Fruit fly (Drosophila melanogaster) whole organism, embryonic: ENCODE results near the gene CG14664.

Experiments
- B-H1 ChIP-seq: fragments of 200-800 bp; sonication (Bioruptor generic); IDR thresholded peaks from 3 replicates; pipeline ENCODE4 v1.3.6; 2022; ENCODE audit warnings: missing biosample characterization, missing genetic modification characterization
- BtbVII ChIP-seq: fragments of 200-800 bp; sonication (Bioruptor generic); optimal IDR thresholded peaks from 3 replicates; lab custom pipeline; 2017; ENCODE audit warnings: missing biosample characterization, mild to moderate bottlenecking, missing genetic modification characterization
- CG10462 ChIP-seq: fragments of 200-800 bp; sonication (Bioruptor generic); optimal IDR thresholded peaks from 2 replicates; lab custom pipeline; 2016; ENCODE audit warnings: missing biosample characterization, missing genetic modification characterization
- CG13894 ChIP-seq: fragments of 200-800 bp; sonication (Bioruptor generic); optimal IDR thresholded peaks from 3 replicates; lab custom pipeline; 2018; ENCODE audit warnings: missing biosample characterization, mild to moderate bottlenecking, missing genetic modification characterization, moderate library complexity
- CG16863 ChIP-seq: fragments of 200-800 bp; sonication (Bioruptor generic); optimal IDR thresholded peaks from 3 replicates; lab custom pipeline; 2016; ENCODE audit warnings: missing biosample characterization, missing genetic modification characterization
- CG17802 ChIP-seq: fragments of 200-800 bp; sonication (Bioruptor generic); optimal IDR thresholded peaks from 2 replicates; lab custom pipeline; 2018; ENCODE audit warnings: missing biosample characterization, mild to moderate bottlenecking, missing genetic modification characterization, moderate library complexity
- CG17829 ChIP-seq: fragments of 200-800 bp; optimal IDR thresholded peaks from 2 replicates; lab custom pipeline; 2019; ENCODE audit warnings: missing biosample characterization, mild to moderate bottlenecking, missing genetic modification characterization, moderate library complexity
- CG1792 ChIP-seq: fragments of 200-800 bp; sonication (Bioruptor generic); optimal IDR thresholded peaks from 2 replicates; lab custom pipeline; 2016; ENCODE audit warnings: missing biosample characterization, missing genetic modification characterization
- CG2199 ChIP-seq: fragments of 200-800 bp; sonication (Bioruptor generic); IDR thresholded peaks from 3 replicates; pipeline ENCODE4 v1.3.6; 2022; ENCODE audit warnings: missing biosample characterization, missing genetic modification characterization
- CG30431 ChIP-seq: fragments of 200-800 bp; sonication (Bioruptor generic); optimal IDR thresholded peaks from 2 replicates; lab custom pipeline; 2017; ENCODE audit warnings: missing biosample characterization, missing genetic modification characterization
- CG3065 ChIP-seq: fragments of 200-800 bp; sonication (Bioruptor generic); optimal IDR thresholded peaks from 2 replicates; lab custom pipeline; 2016; ENCODE audit warnings: missing biosample characterization, missing genetic modification characterization
- CG31365 ChIP-seq: fragments of 200-800 bp; sonication (Bioruptor generic); optimal IDR thresholded peaks from 2 replicates; lab custom pipeline; 2018; ENCODE audit warnings: missing biosample characterization, mild to moderate bottlenecking, missing genetic modification characterization
- CG32772 ChIP-seq: fragments of 200-800 bp; sonication (Bioruptor generic); IDR thresholded peaks from 2 replicates; pipeline ENCODE4 v1.3.6; 2022; ENCODE audit warnings: missing biosample characterization, missing genetic modification characterization
- CG34376 ChIP-seq: fragments of 200-800 bp; sonication (Bioruptor generic); optimal IDR thresholded peaks from 2 replicates; lab custom pipeline; 2018; ENCODE audit warnings: missing biosample characterization, mild to moderate bottlenecking, missing genetic modification characterization
- CG3726 ChIP-seq: fragments of 200-800 bp; sonication (Bioruptor generic); IDR thresholded peaks from 3 replicates; pipeline ENCODE4, ENCODE4 v1.3.6; 2022; ENCODE audit warnings: missing biosample characterization, missing genetic modification characterization
- CG3995 ChIP-seq: fragments of 200-800 bp; sonication (Bioruptor generic); optimal IDR thresholded peaks from 3 replicates; lab custom pipeline; 2016; ENCODE audit warnings: missing biosample characterization, missing genetic modification characterization
- CG5953 ChIP-seq: fragments of 200-800 bp; sonication (Bioruptor generic); IDR thresholded peaks from 2 replicates; pipeline ENCODE4 v1.3.6; 2022; ENCODE audit warnings: missing biosample characterization, missing genetic modification characterization
- CG6683 ChIP-seq: fragments of 200-800 bp; sonication (Bioruptor generic); optimal IDR thresholded peaks from 2 replicates; lab custom pipeline; 2017; ENCODE audit warnings: missing biosample characterization, mild to moderate bottlenecking, missing genetic modification characterization, missing genetic modification reagents
- CG7839 ChIP-seq: fragments of 200-800 bp; sonication (Bioruptor generic); optimal IDR thresholded peaks from 3 replicates; lab custom pipeline; 2018; ENCODE audit warnings: missing biosample characterization, mild to moderate bottlenecking, missing genetic modification characterization, moderate library complexity
- Dbx ChIP-seq: fragments of 200-800 bp; sonication (Bioruptor generic); IDR thresholded peaks from 3 replicates; pipeline ENCODE4 v1.3.6; 2022; ENCODE audit warnings: missing biosample characterization, missing genetic modification characterization
- Elba2 ChIP-seq: fragments of 200-800 bp; sonication (Bioruptor generic); optimal IDR thresholded peaks from 3 replicates; lab custom pipeline; 2016; ENCODE audit warnings: missing biosample characterization, missing genetic modification characterization
- HHEX ChIP-seq: fragments of 200-800 bp; sonication (Bioruptor generic); optimal IDR thresholded peaks from 3 replicates; lab custom pipeline; 2017; ENCODE audit warnings: missing biosample characterization, mild to moderate bottlenecking, missing genetic modification characterization, missing genetic modification reagents
- Mes4 ChIP-seq: fragments of 200-800 bp; sonication (Bioruptor generic); optimal IDR thresholded peaks from 2 replicates; lab custom pipeline; 2016; ENCODE audit warnings: missing biosample characterization, missing genetic modification characterization
- Rx ChIP-seq: fragments of 200-800 bp; sonication (Bioruptor generic); IDR thresholded peaks from 2 replicates; pipeline ENCODE4 v1.3.6; 2022; ENCODE audit warnings: missing biosample characterization, missing genetic modification characterization
- Side ChIP-seq: fragments of 200-800 bp; sonication (Bioruptor generic); optimal IDR thresholded peaks from 2 replicates; lab custom pipeline; 2016; ENCODE audit warnings: missing biosample characterization, missing genetic modification characterization
- Sin3A ChIP-seq: fragments of >200 bp; optimal IDR thresholded peaks from 2 replicates; lab custom pipeline; 2018
- Sox102F ChIP-seq: fragments of 200-800 bp; sonication (Bioruptor generic); optimal IDR thresholded peaks from 2 replicates; lab custom pipeline; 2018; ENCODE audit warnings: missing biosample characterization, mild to moderate bottlenecking, missing genetic modification characterization, moderate library complexity
- Taf1 ChIP-seq: fragments of 200-800 bp; sonication (Bioruptor generic); IDR thresholded peaks from 2 replicates; pipeline ENCODE4 v1.3.6; 2022; ENCODE audit warnings: missing biosample characterization, missing genetic modification characterization
- Vsx1 ChIP-seq: fragments of 200-800 bp; sonication (Bioruptor generic); optimal IDR thresholded peaks from 2 replicates; lab custom pipeline; 2017; ENCODE audit warnings: missing biosample characterization, mild to moderate bottlenecking, missing genetic modification characterization, missing genetic modification reagents
- abd-A ChIP-seq: fragments of 200-800 bp; sonication (Bioruptor generic); optimal IDR thresholded peaks from 3 replicates; lab custom pipeline; 2019; ENCODE audit warnings: missing biosample characterization, mild to moderate bottlenecking, missing genetic modification characterization, moderate library complexity
- cas ChIP-seq: fragments of 200-800 bp; sonication (Bioruptor generic); IDR thresholded peaks from 2 replicates; pipeline ENCODE4 v1.3.6; 2022; ENCODE audit warnings: missing biosample characterization, missing genetic modification characterization
- cg ChIP-seq: fragments of 200-800 bp; sonication (Bioruptor generic); optimal IDR thresholded peaks from 3 replicates; lab custom pipeline; 2019; ENCODE audit warnings: missing biosample characterization, mild to moderate bottlenecking, missing genetic modification characterization, moderate library complexity
- ci ChIP-seq: fragments of 200-800 bp; sonication (Bioruptor generic); IDR thresholded peaks from 3 replicates; pipeline ENCODE4 v1.3.6; 2022; ENCODE audit warnings: missing biosample characterization, missing genetic modification characterization
- fru ChIP-seq: fragments of >200 bp; optimal IDR thresholded peaks from 2 replicates; lab custom pipeline; 2017
- gem ChIP-seq: fragments of 200-800 bp; sonication (Bioruptor generic); optimal IDR thresholded peaks from 2 replicates; lab custom pipeline; 2019; ENCODE audit warnings: missing biosample characterization, mild to moderate bottlenecking, missing genetic modification characterization, moderate library complexity
- hkb ChIP-seq, 2 experiments: fragments of 200-800 bp in 1 of 2; fragments of >200 bp in 1 of 2; sonication (Bioruptor generic) in 1 of 2; IDR thresholded peaks in 1 of 2; optimal IDR thresholded peaks in 1 of 2; 2 replicates each; pipeline versions ENCODE4 v1.3.6 to Lab custom; 2017 to 2022; ENCODE audit warnings: missing biosample characterization in 1 of 2, missing genetic modification characterization in 1 of 2
- knrl ChIP-seq: fragments of 200-800 bp; sonication (Bioruptor generic); IDR thresholded peaks from 3 replicates; pipeline ENCODE4 v1.3.6; 2022; ENCODE audit warnings: missing biosample characterization, missing genetic modification characterization; ENCODE audit not compliant: partially characterized antibody
- lilli ChIP-seq: fragments of 200-800 bp; sonication (Bioruptor generic); optimal IDR thresholded peaks from 3 replicates; lab custom pipeline; 2016; ENCODE audit warnings: missing biosample characterization, missing genetic modification characterization
- nerfin-2 ChIP-seq: fragments of 200-800 bp; sonication (Bioruptor generic); IDR thresholded peaks from 2 replicates; pipeline ENCODE4 v1.3.6; 2022; ENCODE audit warnings: missing biosample characterization, missing genetic modification characterization; ENCODE audit not compliant: partially characterized antibody
- nom ChIP-seq: fragments of 200-800 bp; sonication (Bioruptor generic); optimal IDR thresholded peaks from 2 replicates; lab custom pipeline; 2017; ENCODE audit warnings: missing biosample characterization, missing genetic modification characterization, mild to moderate bottlenecking, moderate library complexity, missing genetic modification reagents
- psq ChIP-seq: fragments of 200-800 bp; sonication (Bioruptor generic); optimal IDR thresholded peaks from 2 replicates; lab custom pipeline; 2017; ENCODE audit warnings: missing biosample characterization, missing genetic modification characterization
- repo ChIP-seq: fragments of 200-800 bp; sonication (Bioruptor generic); optimal IDR thresholded peaks from 2 replicates; lab custom pipeline; 2016; ENCODE audit warnings: missing biosample characterization, missing genetic modification characterization
- salm ChIP-seq: fragments of 200-800 bp; sonication (Bioruptor generic); optimal IDR thresholded peaks from 2 replicates; lab custom pipeline; 2018; ENCODE audit warnings: missing biosample characterization, mild to moderate bottlenecking, missing genetic modification characterization
- sens ChIP-seq: fragments of 200-800 bp; sonication (Bioruptor generic); peaks from one replicate; lab custom pipeline; 2016; ENCODE audit warnings: missing biosample characterization, missing genetic modification characterization
- tio ChIP-seq: fragments of 200-800 bp; sonication (Bioruptor generic); optimal IDR thresholded peaks from 2 replicates; lab custom pipeline; 2017; ENCODE audit warnings: missing biosample characterization, missing genetic modification characterization, inconsistent platforms
- tup ChIP-seq: fragments of 200-800 bp; sonication (Bioruptor generic); optimal IDR thresholded peaks from 2 replicates; lab custom pipeline; 2016; ENCODE audit warnings: missing biosample characterization, mild to moderate bottlenecking, missing genetic modification characterization, moderate library complexity
- twi ChIP-seq: fragments of 200-800 bp; optimal IDR thresholded peaks from 2 replicates; lab custom pipeline; 2019; ENCODE audit warnings: missing biosample characterization, mild to moderate bottlenecking, missing genetic modification characterization, moderate library complexity
- wdn ChIP-seq: fragments of 200-800 bp; sonication (Bioruptor generic); IDR thresholded peaks from 2 replicates; pipeline ENCODE4 v1.3.6; 2022; ENCODE audit warnings: missing biosample characterization, missing genetic modification characterization
- wor ChIP-seq: fragments of 200-800 bp; sonication (Bioruptor generic); IDR thresholded peaks from 2 replicates; pipeline ENCODE4 v1.3.6; 2022; ENCODE audit warnings: missing biosample characterization, missing genetic modification characterization

Gene CG14664

dm6 chr3R:5215334-5216307 lies 8.3 kb upstream of the CG14664 start (continued):
- TF ChIP-seq nom (GFP tag; lab: Kevin White, UChicago) (peak; percentile 89), wdn (GFP tag; lab: Robert Waterston, UW) (peak; percentile 71; the same call in 1 of the 2 replicates), CG17829 (tag; lab: Kevin White, UChicago) (peak; percentile 92), ci (GFP tag; lab: Robert Waterston, UW) (peak; percentile 100), CG13894 (tag; lab: Kevin White, UChicago) (no peak), CG3065 (GFP tag; lab: Kevin White, UChicago) (peak; percentile 99), CG5953 (GFP tag; lab: Robert Waterston, UW) (peak; percentile 98), cg (GFP tag; lab: Kevin White, UChicago) (peak; percentile 56), CG31365 (tag; lab: Kevin White, UChicago) (peak; percentile 92), CG3995 (GFP tag; lab: Kevin White, UChicago) (no peak), HHEX (GFP tag; lab: Kevin White, UChicago) (peak; percentile 98), CG3726 (GFP tag; lab: Robert Waterston, UW) (peak; percentile 94), CG7839 (tag; lab: Kevin White, UChicago) (peak; percentile 78), tio (GFP tag; lab: Kevin White, UChicago) (peak; percentile 98), CG10462 (GFP tag; lab: Kevin White, UChicago) (peak; percentile 98), Rx (GFP tag; lab: Robert Waterston, UW) (peak; percentile 93), cas (GFP tag; lab: Robert Waterston, UW) (no peak), hkb (optimal IDR thresholded peaks at IDR 0.05; lab: Kevin White, UChicago) (no peak), hkb (GFP tag; IDR thresholded peaks at IDR 0.05; lab: Robert Waterston, UW) (peak; percentile 98), Mes4 (GFP tag; lab: Kevin White, UChicago) (peak; percentile 100), Sin3A (lab: Kevin White, UChicago) (no peak), CG17802 (peak; percentile 91), twi (peak; percentile 88), Elba2 (GFP tag; lab: Kevin White, UChicago) (no peak), repo (peak; percentile 99), tup (GFP tag; lab: Kevin White, UChicago) (peak; percentile 99), CG34376 (no peak), Dbx (GFP tag; lab: Robert Waterston, UW) (peak; percentile 13; the same call in 1 of the 3 replicates), CG30431 (peak; percentile 98), Vsx1 (peak; percentile 99), Taf1 (GFP tag; lab: Robert Waterston, UW) (no peak), knrl (GFP tag; lab: Robert Waterston, UW) (no peak), wor (peak; percentile 81), B-H1 (GFP tag; lab: Robert Waterston, UW) (peak; percentile 88), lilli (GFP tag; lab: Kevin White, UChicago) (peak; percentile 88), BtbVII (GFP tag; lab: Kevin White, UChicago) (peak; percentile 90), CG16863 (GFP tag; lab: Kevin White, UChicago) (peak; percentile 99), Sox102F (GFP tag; lab: Kevin White, UChicago) (peak; percentile 96), fru (lab: Kevin White, UChicago) (no peak), Side (GFP tag; lab: Kevin White, UChicago) (peak; percentile 99), CG6683 (GFP tag; lab: Kevin White, UChicago) (peak; percentile 95), salm (tag; lab: Kevin White, UChicago) (peak; percentile 95), gem (tag; lab: Kevin White, UChicago) (peak; percentile 96), nerfin-2 (GFP tag; lab: Robert Waterston, UW) (no peak; the same call in 1 of the 2 replicates), CG2199 (GFP tag; lab: Robert Waterston, UW) (peak; percentile 98), CG32772 (peak; percentile 86), sens (GFP tag; lab: Kevin White, UChicago) (peak; percentile 100), abd-A (peak; percentile 13), psq (GFP tag; lab: Kevin White, UChicago) (peak; percentile 97), CG1792 (GFP tag; lab: Kevin White, UChicago) (peak; percentile 99)
